Fruit fly (Drosophila melanogaster): Measurements from ENCODE around the gene IntS11.

- no peak for TF ChIP-seq CTCF (optimal IDR thresholded peaks at IDR 0.05)
- no peak for TF ChIP-seq CG8478 (optimal IDR thresholded peaks at IDR 0.05)
Observed at dm6 chr3R:29764249-29765042, 19.3 kb downstream of the IntS11 start.
